Worm (Caenorhabditis elegans): ENCODE results near the gene psmd-9.
A peak's percentile ranks its signal among the peaks of the same experiment; 100 is the strongest.

psmd-9 gene

ce11 chrII:6923792-6924191, 21.9 kb downstream of the psmd-9 start:
- TF ChIP-seq daf-19 (GFP tag; conservative IDR thresholded peaks at IDR 0.05) = no peak
- TF ChIP-seq nhr-48 (tag; optimal IDR thresholded peaks at IDR 0.05) = no peak
- no peak for TF ChIP-seq F10B5.3 (tag; optimal IDR thresholded peaks at IDR 0.05)
- TF ChIP-seq nhr-6 (tag; optimal IDR thresholded peaks at IDR 0.05) = no peak

- TF ChIP-seq spr-3 (GFP tag; optimal IDR thresholded peaks at IDR 0.05) (no peak), vab-7 (GFP tag; IDR thresholded peaks at IDR 0.05) (no peak), madf-9 (GFP tag; conservative IDR thresholded peaks at IDR 0.05) (peak; percentile 81), Y48G9A.11 (GFP tag; IDR thresholded peaks at IDR 0.05) (no peak), dve-1 (tag; optimal IDR thresholded peaks at IDR 0.05; ENCODE audit: insufficient read depth) (no peak), lin-29 (GFP tag; IDR thresholded peaks at IDR 0.05) (no peak), ceh-32 (tag; optimal IDR thresholded peaks at IDR 0.05; ENCODE audit: poor library complexity) (no peak)
These were observed 24.2 kb downstream of the psmd-9 start for ce11 chrII:6926054-6926453.

- TF ChIP-seq Y75B8A.6 (GFP tag; IDR thresholded peaks at IDR 0.05) = no peak
- peak; percentile 83 for TF ChIP-seq dmd-6 (GFP tag; IDR thresholded peaks at IDR 0.05)
- peak; percentile 73 for TF ChIP-seq nhr-11 (tag; optimal IDR thresholded peaks at IDR 0.05)
- TF ChIP-seq pqm-1 (tag; optimal IDR thresholded peaks at IDR 0.05) = peak; percentile 68
- TF ChIP-seq dmd-9 (GFP tag; IDR thresholded peaks at IDR 0.05) = no peak
- TF ChIP-seq cey-2 (tag; optimal IDR thresholded peaks at IDR 0.05; ENCODE audit: borderline replicate concordance, insufficient read depth) = no peak
- TF ChIP-seq ama-1 (optimal IDR thresholded peaks at IDR 0.05) = no peak
- no peak for TF ChIP-seq nhr-76 (tag; optimal IDR thresholded peaks at IDR 0.05)
- no peak for TF ChIP-seq nhr-6 (tag; optimal IDR thresholded peaks at IDR 0.05)
- TF ChIP-seq duxl-1 (tag; optimal IDR thresholded peaks at IDR 0.05; ENCODE audit: poor library complexity) = no peak
- peak; percentile 64 for TF ChIP-seq T20F7.1 (GFP tag; optimal IDR thresholded peaks at IDR 0.05)
- TF ChIP-seq lin-39 (tag; optimal IDR thresholded peaks at IDR 0.05) = no peak
- TF ChIP-seq lsy-2 (tag; optimal IDR thresholded peaks at IDR 0.05) = peak; percentile 46 to 79
- peak; percentile 93 for TF ChIP-seq dve-1 (tag; optimal IDR thresholded peaks at IDR 0.05; ENCODE audit: insufficient read depth)
- no peak for TF ChIP-seq unc-39 (tag; optimal IDR thresholded peaks at IDR 0.05)
- peak; percentile 94 for TF ChIP-seq hlh-11 (tag; optimal IDR thresholded peaks at IDR 0.05)
- TF ChIP-seq zfp-3 (GFP tag; conservative IDR thresholded peaks at IDR 0.05) = 0 out of 2 replicates have a peak, but pooled peaks have one; percentile 16
- TF ChIP-seq nhr-10 (tag; optimal IDR thresholded peaks at IDR 0.05) = peak; percentile 40
- no peak for TF ChIP-seq ZK546.5 (tag; optimal IDR thresholded peaks at IDR 0.05)
- peak; percentile 9 for TF ChIP-seq F10B5.3 (tag; optimal IDR thresholded peaks at IDR 0.05)
- TF ChIP-seq gei-8 (GFP tag; optimal IDR thresholded peaks at IDR 0.05) = no peak
- TF ChIP-seq ceh-28 (tag; optimal IDR thresholded peaks at IDR 0.05) = peak; percentile 34
- TF ChIP-seq lim-7 (GFP tag; IDR thresholded peaks at IDR 0.05) = no peak
- TF ChIP-seq ztf-7 (tag; optimal IDR thresholded peaks at IDR 0.05) = no peak
- no peak for TF ChIP-seq nhr-111 (GFP tag; optimal IDR thresholded peaks at IDR 0.05)
- no peak for TF ChIP-seq unc-62 (GFP tag; optimal IDR thresholded peaks at IDR 0.05 in 1 of 2)
- TF ChIP-seq unc-62 (tag; optimal IDR thresholded peaks at IDR 0.05) = no peak
- peak; percentile 47 for TF ChIP-seq nhr-102 (tag; optimal IDR thresholded peaks at IDR 0.05)
- TF ChIP-seq set-16 (GFP tag; IDR thresholded peaks at IDR 0.05) = peak; percentile 68
- no peak for TF ChIP-seq daf-19 (GFP tag; conservative IDR thresholded peaks at IDR 0.05)
- no peak for TF ChIP-seq daf-8 (GFP tag; IDR thresholded peaks at IDR 0.05)
- TF ChIP-seq egl-27 (tag; optimal IDR thresholded peaks at IDR 0.05) = no peak
- TF ChIP-seq hmg-1.1 (GFP tag; IDR thresholded peaks at IDR 0.05) = peak; percentile 87
- TF ChIP-seq spr-3 (GFP tag; optimal IDR thresholded peaks at IDR 0.05) = no peak
- TF ChIP-seq snpc-1.2 (GFP tag; IDR thresholded peaks at IDR 0.05) = no peak
- no peak for TF ChIP-seq tag-97 (GFP tag; IDR thresholded peaks at IDR 0.05)
- TF ChIP-seq sdz-12 (GFP tag; optimal IDR thresholded peaks at IDR 0.05) = no peak
- TF ChIP-seq Y5F2A.4 (GFP tag; optimal IDR thresholded peaks at IDR 0.05) = no peak
- peak; percentile 70 for TF ChIP-seq nhr-28 (tag; optimal IDR thresholded peaks at IDR 0.05)
- TF ChIP-seq T26A8.4 (GFP tag; IDR thresholded peaks at IDR 0.05) = no peak
- TF ChIP-seq nhr-237 (tag; optimal IDR thresholded peaks at IDR 0.05) = no peak
- TF ChIP-seq ceh-20 (GFP tag; IDR thresholded peaks at IDR 0.05) = peak; percentile 13; the same call in 1 of the 2 replicates
These were observed 24.6 kb downstream of the psmd-9 start for ce11 chrII:6926488-6926887.

All from whole organism, L4 larva.